Fruit fly (Drosophila melanogaster): ENCODE data around the gene Sf3b6.
"Not testable (repeated sequence)": the region's sequence is repeated elsewhere in the genome, so short reads cannot be mapped to it uniquely, and the experiment has no call there.

Gene Sf3b6

DNA sequence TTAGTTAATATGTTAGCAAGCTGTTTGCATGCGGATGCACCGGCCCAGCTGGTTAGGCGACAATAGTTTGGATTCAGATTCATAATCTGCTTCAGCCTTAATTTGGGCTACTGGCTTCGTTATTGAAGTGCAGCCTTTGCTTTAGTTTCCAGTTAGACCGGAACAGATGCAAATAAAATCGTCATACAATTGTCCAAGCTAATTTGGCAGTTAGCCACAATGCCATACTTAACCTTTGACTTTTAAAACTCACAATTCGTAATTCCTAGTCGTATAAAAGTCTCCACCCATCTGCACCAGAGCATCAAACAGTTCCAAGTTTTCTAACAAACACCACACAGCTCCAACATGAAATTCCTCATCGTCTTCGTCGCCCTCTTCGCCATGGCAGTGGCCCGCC lies 46.6 kb downstream of the Sf3b6 start, which contains the start of gene Lcp65Ab2:
TSS of gene Lcp65Ab2 (plus strand) at position 301 of the 400 bp plus-strand sequence.
- not testable (repeated sequence) for TF ChIP-seq rn, CG12605, CG10348 (GFP tag; IDR thresholded peaks at IDR 0.05)

DNA sequence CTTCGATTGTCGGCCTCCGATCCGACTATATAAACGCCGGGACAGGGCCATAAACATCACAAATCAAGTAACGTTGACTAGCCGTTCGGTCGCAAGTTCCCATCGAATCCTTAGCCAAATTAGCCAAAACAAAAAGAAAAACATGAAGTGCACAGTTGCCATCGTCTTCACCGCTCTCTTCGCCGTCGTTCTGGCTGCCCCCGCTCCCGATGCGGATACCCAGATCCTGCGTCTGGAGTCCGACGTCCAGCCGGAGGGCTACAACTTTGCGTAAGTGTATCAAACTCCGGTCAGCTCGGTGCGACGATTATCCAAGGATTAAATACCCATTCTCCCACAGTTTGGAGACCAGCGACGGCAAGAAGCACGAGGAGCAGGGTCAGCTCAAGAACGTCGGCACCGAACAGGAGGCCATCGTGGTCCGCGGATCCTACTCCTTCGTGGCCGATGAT lies 48.2 kb downstream of the Sf3b6 start, which contains the start of gene Lcp65Ac:
TSS of gene Lcp65Ac (plus strand) at position 51 of the 452 bp plus-strand sequence.
- TF ChIP-seq CG10348 (GFP tag; IDR thresholded peaks at IDR 0.05), result no peak
- no peak for TF ChIP-seq CG4496 (GFP tag; IDR thresholded peaks at IDR 0.05)
- TF ChIP-seq CG8159 (tag; optimal IDR thresholded peaks at IDR 0.05), result no peak
- no peak for TF ChIP-seq Pif1B (GFP tag; optimal IDR thresholded peaks at IDR 0.05)
- TF ChIP-seq CG34367 (tag; optimal IDR thresholded peaks at IDR 0.05), result no peak
- TF ChIP-seq gl (tag; optimal IDR thresholded peaks at IDR 0.05), result no peak
- no peak for TF ChIP-seq Snoo (tag; optimal IDR thresholded peaks at IDR 0.05)
- TF ChIP-seq rn (GFP tag; IDR thresholded peaks at IDR 0.05), result no peak
- TF ChIP-seq Pif1A (GFP tag; optimal IDR thresholded peaks at IDR 0.05), result no peak
- TF ChIP-seq Ets98B (GFP tag; IDR thresholded peaks at IDR 0.05), result no peak
- TF ChIP-seq CG9948 (tag; optimal IDR thresholded peaks at IDR 0.05), result no peak
- no peak for TF ChIP-seq CG17806 (tag; optimal IDR thresholded peaks at IDR 0.05)
- no peak for TF ChIP-seq fd96Ca (GFP tag; IDR thresholded peaks at IDR 0.05)
- TF ChIP-seq CG13204 (GFP tag; optimal IDR thresholded peaks at IDR 0.05), result no peak
- no peak for TF ChIP-seq CG12605 (GFP tag; IDR thresholded peaks at IDR 0.05)
- no peak for TF ChIP-seq CG32121 (GFP tag; IDR thresholded peaks at IDR 0.05)

DNA sequence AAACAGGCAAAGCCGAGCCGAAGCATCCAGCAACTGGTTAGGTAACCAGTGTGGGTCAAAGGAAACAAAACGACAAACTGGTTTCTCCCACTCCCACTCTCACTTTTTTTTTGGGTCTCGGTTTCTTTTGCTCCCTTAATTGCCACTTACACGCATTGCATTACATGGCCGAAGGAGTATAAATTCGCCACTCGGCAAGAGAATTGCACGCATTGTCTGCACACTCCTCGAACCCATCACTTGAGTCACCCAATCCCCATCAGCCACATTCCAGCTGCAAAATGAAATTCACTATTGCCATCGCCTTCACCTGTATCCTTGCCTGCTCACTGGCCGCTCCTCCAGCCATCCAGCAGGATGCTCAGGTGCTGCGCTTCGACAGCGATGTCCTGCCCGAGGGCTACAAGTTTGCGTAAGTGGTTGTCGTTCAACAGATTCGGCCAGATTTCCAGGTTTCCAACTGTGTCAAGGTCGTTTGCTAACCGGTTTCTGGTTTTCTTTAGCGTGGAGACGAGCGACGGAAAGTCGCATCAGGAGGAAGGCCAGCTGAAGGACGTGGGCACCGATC lies 49.7 kb downstream of the Sf3b6 start, which contains the start of gene Lcp65Ad:
TSS of gene Lcp65Ad (plus strand) at position 208 of the 568 bp plus-strand sequence.
- TF ChIP-seq CG15710 (tag; optimal IDR thresholded peaks at IDR 0.05) (no peak), EcR (GFP tag; optimal IDR thresholded peaks at IDR 0.05) (peak; percentile 36)

DNA sequence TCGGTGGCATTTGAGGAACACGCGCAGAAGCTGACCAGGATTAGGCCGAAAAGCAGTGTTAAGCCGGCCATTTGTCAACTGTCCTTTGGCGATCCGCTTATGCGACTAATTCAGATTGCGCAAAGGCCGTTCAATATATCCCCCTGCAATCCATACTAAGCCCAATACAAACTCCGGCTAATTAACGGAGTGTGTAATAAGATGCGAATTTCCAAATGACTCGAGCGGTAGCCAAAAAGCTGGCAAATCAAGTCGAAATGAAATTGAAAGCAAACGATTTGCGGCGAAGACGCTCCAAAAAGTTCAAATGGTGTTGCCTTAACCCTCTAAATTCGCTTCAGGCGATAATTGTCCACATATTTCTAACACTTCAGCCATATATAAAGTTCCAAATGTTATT lies 50.7 kb downstream of the Sf3b6 start, which contains the start of gene Cpr65Aw:
TSS of gene Cpr65Aw (minus strand) at position 101 of the 400 bp plus-strand sequence.
- no peak for TF ChIP-seq CG32121 (GFP tag; IDR thresholded peaks at IDR 0.05)
- TF ChIP-seq Ets98B (GFP tag; IDR thresholded peaks at IDR 0.05), result no peak
- TF ChIP-seq CG12605 (GFP tag; IDR thresholded peaks at IDR 0.05), result no peak
- TF ChIP-seq gl (tag; optimal IDR thresholded peaks at IDR 0.05), result no peak
- no peak for TF ChIP-seq CG10348 (GFP tag; IDR thresholded peaks at IDR 0.05)
- no peak for TF ChIP-seq CG8301 (tag; optimal IDR thresholded peaks at IDR 0.05)
- TF ChIP-seq rn (GFP tag; IDR thresholded peaks at IDR 0.05), result no peak
- no peak for TF ChIP-seq CG14655 (GFP tag; optimal IDR thresholded peaks at IDR 0.05)
- no peak for TF ChIP-seq D1 (tag; optimal IDR thresholded peaks at IDR 0.05)
- TF ChIP-seq fd96Ca (GFP tag; IDR thresholded peaks at IDR 0.05), result no peak

Data from whole organism, pupa.